Worm (Caenorhabditis elegans): ENCODE results near the gene F22F7.8.

The F22F7.8 gene

DNA sequence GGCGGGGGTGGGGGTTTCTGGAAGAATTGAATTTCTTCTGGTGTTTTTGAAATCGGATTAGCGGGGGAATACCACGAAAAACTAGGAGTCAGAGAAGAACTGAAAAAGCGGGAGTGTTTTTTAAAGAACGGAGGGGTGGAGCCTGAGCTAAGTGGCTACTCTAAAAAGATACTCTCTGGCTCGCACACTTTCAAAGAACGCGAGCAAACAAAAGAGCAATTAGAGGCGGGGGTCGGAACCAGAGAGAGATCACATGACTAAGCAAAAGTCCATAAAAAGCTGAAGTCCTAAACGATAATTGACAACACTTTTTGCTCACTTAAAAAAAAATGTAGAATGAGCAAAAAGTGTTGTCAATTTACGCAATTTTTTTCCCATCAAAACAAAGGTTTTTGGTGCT lies 12.6 kb upstream of the F22F7.8 start:
- TF ChIP-seq ama-1 (optimal IDR thresholded peaks at IDR 0.05) (no peak), hmg-4 (GFP tag; optimal IDR thresholded peaks at IDR 0.05) (no peak), F13C5.2 (tag; optimal IDR thresholded peaks at IDR 0.05) (no peak), sea-1 (GFP tag; conservative IDR thresholded peaks at IDR 0.05) (no peak), tbx-37 (GFP tag; conservative IDR thresholded peaks at IDR 0.05) (no peak), hmbx-1 (tag; optimal IDR thresholded peaks at IDR 0.05) (no peak), tbx-11 (GFP tag; IDR thresholded peaks at IDR 0.05) (no peak), hnd-1 (tag; optimal IDR thresholded peaks at IDR 0.05) (no peak), flt-1 (GFP tag; IDR thresholded peaks at IDR 0.05) (no peak), scrt-1 (GFP tag; IDR thresholded peaks at IDR 0.05) (no peak), ets-7 (tag; optimal IDR thresholded peaks at IDR 0.05) (no peak), aly-1 (tag; optimal IDR thresholded peaks at IDR 0.05) (no peak), B0310.2 (tag; optimal IDR thresholded peaks at IDR 0.05) (no peak), pes-1 (GFP tag; IDR thresholded peaks at IDR 0.05) (no peak), tra-4 (tag; optimal IDR thresholded peaks at IDR 0.05) (no peak), ceh-13 (GFP tag; optimal IDR thresholded peaks at IDR 0.05) (no peak), ceh-36 (tag; optimal IDR thresholded peaks at IDR 0.05) (no peak)

DNA sequence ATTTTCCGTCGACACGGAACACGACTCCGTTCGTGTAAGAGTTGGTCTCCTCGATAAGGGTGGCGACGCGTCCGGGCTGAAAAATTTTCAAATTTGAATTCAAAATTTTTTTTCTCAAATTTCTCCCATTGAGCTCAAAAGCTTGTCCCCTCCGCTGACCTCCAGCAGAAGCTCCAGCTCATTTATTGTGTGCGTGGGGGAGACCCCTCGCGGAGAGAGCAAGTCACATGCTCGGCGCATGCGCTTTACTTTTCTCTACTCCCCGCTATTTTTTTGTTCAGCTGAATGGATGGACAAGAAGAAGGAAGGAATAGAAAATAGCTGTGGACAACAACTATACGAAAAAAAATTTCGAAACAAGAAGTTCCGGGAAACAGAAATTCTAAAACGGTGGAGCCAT lies 11.8 kb upstream of the F22F7.8 start:
- no peak for TF ChIP-seq F13C5.2 (tag; optimal IDR thresholded peaks at IDR 0.05)
- no peak for TF ChIP-seq tra-4 (tag; optimal IDR thresholded peaks at IDR 0.05)
- TF ChIP-seq pes-1 (GFP tag; IDR thresholded peaks at IDR 0.05) = 0 out of 2 replicates have a peak, but pooled peaks have one; percentile 34
- TF ChIP-seq hnd-1 (tag; optimal IDR thresholded peaks at IDR 0.05) = no peak
- no peak for TF ChIP-seq B0310.2 (tag; optimal IDR thresholded peaks at IDR 0.05)
- no peak for TF ChIP-seq ets-7 (tag; optimal IDR thresholded peaks at IDR 0.05)
- TF ChIP-seq sea-1 (GFP tag; conservative IDR thresholded peaks at IDR 0.05) = no peak

DNA sequence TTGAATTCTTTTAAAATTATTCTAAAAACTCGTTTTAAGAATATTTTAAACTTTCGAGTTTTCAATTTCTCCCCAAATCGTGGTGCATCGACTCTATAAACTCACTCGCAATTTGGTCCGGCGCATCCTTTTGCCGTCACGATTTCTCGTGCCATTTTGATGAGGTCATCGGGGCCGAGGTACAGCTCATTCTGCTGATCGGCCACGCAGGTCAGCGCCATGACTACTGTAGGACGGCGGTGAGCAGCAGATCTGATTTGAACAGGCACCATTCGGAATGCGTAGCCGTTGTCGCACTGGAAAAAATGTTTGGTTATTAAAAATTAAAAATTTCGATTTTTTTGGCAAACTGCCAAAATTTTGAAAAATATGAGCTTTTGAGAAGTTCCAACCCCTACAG lies 10.9 kb upstream of the F22F7.8 start:
- TF ChIP-seq scrt-1 (GFP tag; IDR thresholded peaks at IDR 0.05) (no peak), tra-4 (tag; optimal IDR thresholded peaks at IDR 0.05) (no peak), sea-1 (GFP tag; conservative IDR thresholded peaks at IDR 0.05) (no peak), hnd-1 (tag; optimal IDR thresholded peaks at IDR 0.05) (no peak), tbx-37 (GFP tag; conservative IDR thresholded peaks at IDR 0.05) (no peak), ceh-36 (tag; optimal IDR thresholded peaks at IDR 0.05) (no peak), ceh-13 (GFP tag; optimal IDR thresholded peaks at IDR 0.05) (no peak), hmg-4 (GFP tag; optimal IDR thresholded peaks at IDR 0.05) (no peak), tbx-11 (GFP tag; IDR thresholded peaks at IDR 0.05) (no peak), ets-7 (tag; optimal IDR thresholded peaks at IDR 0.05) (no peak), F13C5.2 (tag; optimal IDR thresholded peaks at IDR 0.05) (no peak), pes-1 (GFP tag; IDR thresholded peaks at IDR 0.05) (no peak), flt-1 (GFP tag; IDR thresholded peaks at IDR 0.05) (no peak), ama-1 (optimal IDR thresholded peaks at IDR 0.05) (no peak), hmbx-1 (tag; optimal IDR thresholded peaks at IDR 0.05) (no peak), B0310.2 (tag; optimal IDR thresholded peaks at IDR 0.05) (no peak)

DNA sequence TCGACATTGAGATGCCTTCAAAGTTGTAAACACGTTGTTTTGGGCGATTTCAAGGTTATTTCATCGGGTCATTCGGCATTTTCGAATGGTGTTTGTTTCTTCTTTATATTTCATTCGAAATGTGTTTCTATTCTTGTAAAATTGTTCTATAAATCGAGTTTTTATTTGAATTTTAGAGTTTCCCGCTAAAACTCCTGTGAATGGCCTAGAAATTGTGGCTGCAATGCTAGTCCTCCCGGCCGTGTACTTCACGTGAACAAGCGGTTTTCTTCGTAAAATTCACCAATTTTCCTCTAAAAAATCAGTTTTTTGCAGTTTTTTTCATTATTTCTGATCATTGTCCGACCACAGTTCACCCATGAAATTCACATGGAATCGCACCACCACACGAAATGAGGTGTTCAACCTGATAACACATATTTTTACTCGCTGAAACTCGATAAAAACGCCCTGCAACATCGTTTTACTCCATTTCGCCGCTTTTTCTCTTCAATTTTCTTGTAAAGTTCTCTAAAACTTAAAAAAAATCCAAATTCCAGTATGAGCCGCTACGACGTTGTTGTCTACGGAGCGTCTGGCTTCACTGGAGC lies 5.3 kb upstream of the F22F7.8 start, which contains the start of gene ldp-1:
Gene ldp-1, plus strand, starts transcription at position 540 of the 590 bp plus-strand sequence.
- TF ChIP-seq pes-1 (GFP tag; IDR thresholded peaks at IDR 0.05) (0 out of 2 replicates have a peak, but pooled peaks have one; percentile 56), tbx-37 (GFP tag; conservative IDR thresholded peaks at IDR 0.05) (peak; percentile 73), ets-7 (tag; optimal IDR thresholded peaks at IDR 0.05) (no peak), scrt-1 (GFP tag; IDR thresholded peaks at IDR 0.05) (no peak)

DNA sequence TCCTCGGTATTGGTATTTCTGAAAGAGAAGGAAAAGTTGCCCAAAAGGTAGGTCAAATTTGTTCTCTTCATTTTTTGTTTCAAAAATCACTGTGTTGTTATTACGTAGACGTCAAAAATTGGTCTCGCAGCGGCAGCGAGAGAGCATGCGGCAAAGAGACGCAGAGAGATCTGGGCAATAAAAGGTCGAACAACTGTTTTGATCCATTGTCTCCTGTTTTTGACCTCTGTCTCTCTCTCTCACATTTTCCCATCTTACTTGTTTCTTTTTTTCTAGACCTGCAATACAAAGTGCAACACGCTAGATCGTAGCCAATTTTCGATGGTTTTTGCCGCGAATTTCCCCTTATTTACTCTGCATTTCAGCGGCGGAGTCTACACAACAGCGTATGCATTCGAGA lies 4.8 kb upstream of the F22F7.8 start:
- TF ChIP-seq F13C5.2 (tag; optimal IDR thresholded peaks at IDR 0.05) (no peak), flt-1 (GFP tag; IDR thresholded peaks at IDR 0.05) (no peak), B0310.2 (tag; optimal IDR thresholded peaks at IDR 0.05) (no peak), ceh-36 (tag; optimal IDR thresholded peaks at IDR 0.05) (no peak), pes-1 (GFP tag; IDR thresholded peaks at IDR 0.05) (no peak), sea-1 (GFP tag; conservative IDR thresholded peaks at IDR 0.05) (no peak)

DNA sequence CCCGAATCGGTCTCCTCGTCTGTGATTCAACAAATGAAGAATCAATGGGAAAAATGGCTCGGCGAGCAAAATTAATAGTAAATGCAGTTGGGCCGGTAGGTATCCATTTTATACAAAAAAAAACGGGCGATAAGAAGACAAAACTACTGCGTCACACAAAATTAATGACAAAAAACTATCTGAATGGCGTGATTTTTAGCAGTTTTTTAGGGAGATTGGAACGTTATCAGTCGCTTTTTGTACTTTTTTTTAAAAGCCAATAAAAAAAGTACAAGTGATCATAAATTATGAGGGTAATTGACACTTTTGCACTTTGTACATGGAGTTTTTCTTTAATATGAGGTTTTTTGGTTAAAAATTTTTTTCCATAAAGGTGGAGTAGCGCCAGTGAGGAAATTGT lies 1.4 kb upstream of the F22F7.8 start:
- TF ChIP-seq pes-1 (GFP tag; IDR thresholded peaks at IDR 0.05) (no peak), tbx-11 (GFP tag; IDR thresholded peaks at IDR 0.05) (no peak), flt-1 (GFP tag; IDR thresholded peaks at IDR 0.05) (no peak), ets-7 (tag; optimal IDR thresholded peaks at IDR 0.05) (no peak), sea-1 (GFP tag; conservative IDR thresholded peaks at IDR 0.05) (no peak), hnd-1 (tag; optimal IDR thresholded peaks at IDR 0.05) (no peak), B0310.2 (tag; optimal IDR thresholded peaks at IDR 0.05) (no peak), F13C5.2 (tag; optimal IDR thresholded peaks at IDR 0.05) (no peak), hmbx-1 (tag; optimal IDR thresholded peaks at IDR 0.05) (no peak), ceh-36 (tag; optimal IDR thresholded peaks at IDR 0.05) (no peak)

DNA sequence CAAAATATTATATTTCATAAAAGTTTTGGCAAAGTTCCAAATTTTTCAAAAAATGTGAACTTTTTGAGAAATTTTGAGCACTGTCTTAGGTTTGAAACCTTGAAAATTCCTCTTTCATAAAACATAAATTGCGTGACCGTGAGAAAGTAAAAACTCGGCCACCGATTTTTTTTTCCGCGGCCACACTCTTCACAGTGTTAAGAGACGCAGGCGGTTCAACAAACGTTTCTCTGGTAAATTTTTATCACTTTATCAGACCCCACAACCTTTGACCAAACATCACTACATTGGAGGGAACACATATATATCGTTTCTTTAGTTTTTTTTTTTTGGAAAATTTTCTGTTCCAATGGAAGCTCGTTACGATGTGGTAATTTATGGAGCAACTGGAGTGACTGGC lies 757 bp upstream of the F22F7.8 start, which contains the start of gene F22F7.2:
Gene F22F7.2, plus strand, starts transcription at position 266 of the 400 bp plus-strand sequence.
- TF ChIP-seq ceh-36 (tag; optimal IDR thresholded peaks at IDR 0.05) = no peak
- TF ChIP-seq tbx-37 (GFP tag; conservative IDR thresholded peaks at IDR 0.05) = no peak
- TF ChIP-seq ama-1 (optimal IDR thresholded peaks at IDR 0.05) = no peak
- TF ChIP-seq ets-7 (tag; optimal IDR thresholded peaks at IDR 0.05) = no peak
- TF ChIP-seq pes-1 (GFP tag; IDR thresholded peaks at IDR 0.05) = no peak
- no peak for TF ChIP-seq aly-1 (tag; optimal IDR thresholded peaks at IDR 0.05)
- TF ChIP-seq scrt-1 (GFP tag; IDR thresholded peaks at IDR 0.05) = no peak
- TF ChIP-seq hnd-1 (tag; optimal IDR thresholded peaks at IDR 0.05) = no peak
- no peak for TF ChIP-seq tra-4 (tag; optimal IDR thresholded peaks at IDR 0.05)
- TF ChIP-seq tbx-11 (GFP tag; IDR thresholded peaks at IDR 0.05) = no peak
- no peak for TF ChIP-seq hmg-4 (GFP tag; optimal IDR thresholded peaks at IDR 0.05)
- no peak for TF ChIP-seq B0310.2 (tag; optimal IDR thresholded peaks at IDR 0.05)
- no peak for TF ChIP-seq flt-1 (GFP tag; IDR thresholded peaks at IDR 0.05)
- TF ChIP-seq sea-1 (GFP tag; conservative IDR thresholded peaks at IDR 0.05) = no peak
- TF ChIP-seq hmbx-1 (tag; optimal IDR thresholded peaks at IDR 0.05) = no peak
- TF ChIP-seq F13C5.2 (tag; optimal IDR thresholded peaks at IDR 0.05) = no peak
- no peak for TF ChIP-seq ceh-13 (GFP tag; optimal IDR thresholded peaks at IDR 0.05)
